Fruit fly (Drosophila melanogaster): ENCODE data around the gene CG8132.

The CG8132 gene

dm6 chr3R:9370413-9370812 is 30.9 kb upstream of the CG8132 start (continued):
- TF ChIP-seq CG4404 (GFP tag; IDR thresholded peaks at IDR 0.05) (peak; percentile 37; the same call in 1 of the 2 replicates), Six4 (GFP tag; optimal IDR thresholded peaks at IDR 0.05) (peak; percentile 22), Hr78 (GFP tag; optimal IDR thresholded peaks at IDR 0.05) (no peak), br (optimal IDR thresholded peaks at IDR 0.05) (no peak), CG15514 (GFP tag; optimal IDR thresholded peaks at IDR 0.05) (peak; percentile 28), Kr (GFP tag; optimal IDR thresholded peaks at IDR 0.05) (no peak), gt (GFP tag; IDR thresholded peaks at IDR 0.05) (no peak), Dref (GFP tag; IDR thresholded peaks at IDR 0.05) (no peak), Max (GFP tag; optimal IDR thresholded peaks at IDR 0.05) (peak; percentile 11), Sox102F (GFP tag; optimal IDR thresholded peaks at IDR 0.05) (peak; percentile 71), B-H2 (GFP tag; optimal IDR thresholded peaks at IDR 0.05) (no peak), CG18476 (GFP tag; optimal IDR thresholded peaks at IDR 0.05) (no peak), CG15479 (GFP tag; optimal IDR thresholded peaks at IDR 0.05) (no peak), Oli (tag; optimal IDR thresholded peaks at IDR 0.05) (peak; percentile 32), Hsf (GFP tag; optimal IDR thresholded peaks at IDR 0.05) (peak; percentile 34), CG2120 (GFP tag; optimal IDR thresholded peaks at IDR 0.05) (peak; percentile 77), nau (GFP tag; optimal IDR thresholded peaks at IDR 0.05) (no peak), Trl (optimal IDR thresholded peaks at IDR 0.05) (peak in 1 of 2 experiments; percentile 14), Trl (GFP tag; optimal IDR thresholded peaks at IDR 0.05) (no peak), CG11723 (GFP tag; optimal IDR thresholded peaks at IDR 0.05) (peak; percentile 5), bbx (GFP tag; IDR thresholded peaks at IDR 0.05; ENCODE audit: partially characterized antibody) (no peak), CG8089 (GFP tag; optimal IDR thresholded peaks at IDR 0.05) (no peak), esg (GFP tag; conservative IDR thresholded peaks at IDR 0.05) (peak; percentile 62), PHDP (tag; optimal IDR thresholded peaks at IDR 0.05) (peak; percentile 69), HLH3B (GFP tag; IDR thresholded peaks at IDR 0.05) (peak; percentile 45), gsb (GFP tag; IDR thresholded peaks at IDR 0.05) (no peak), crp (GFP tag; optimal IDR thresholded peaks at IDR 0.05) (no peak), CG4820 (GFP tag; optimal IDR thresholded peaks at IDR 0.05) (no peak), Rfx (GFP tag; IDR thresholded peaks at IDR 0.05) (peak; percentile 81; the same call in 1 of the 2 replicates), Blimp-1 (GFP tag; optimal IDR thresholded peaks at IDR 0.05) (peak; percentile 33), CG11247 (GFP tag; IDR thresholded peaks at IDR 0.05) (0 out of 2 replicates have a peak, but pooled peaks have one; percentile 27), Awh (GFP tag; IDR thresholded peaks at IDR 0.05) (no peak), CG13775 (GFP tag; optimal IDR thresholded peaks at IDR 0.05) (peak; percentile 8), CG16813 (GFP tag; IDR thresholded peaks at IDR 0.05; ENCODE audit: partially characterized antibody) (no peak), ken (GFP tag; IDR thresholded peaks at IDR 0.05) (no peak), pros (GFP tag; optimal IDR thresholded peaks at IDR 0.05) (no peak), CG9797 (GFP tag; optimal IDR thresholded peaks at IDR 0.05) (no peak), Lhr (GFP tag; optimal IDR thresholded peaks at IDR 0.05) (no peak), CG34376 (GFP tag; optimal IDR thresholded peaks at IDR 0.05) (no peak), lmd (GFP tag; IDR thresholded peaks at IDR 0.05) (peak; percentile 70; the same call in 1 of the 2 replicates), CG33557 (GFP tag; optimal IDR thresholded peaks at IDR 0.05) (no peak), Sry-β (GFP tag; optimal IDR thresholded peaks at IDR 0.05) (no peak), Fer2 (tag; optimal IDR thresholded peaks at IDR 0.05) (no peak), CG1602 (GFP tag; optimal IDR thresholded peaks at IDR 0.05) (no peak), CG17328 (GFP tag; IDR thresholded peaks at IDR 0.05) (peak; percentile 34; the same call in 1 of the 2 replicates), jing (GFP tag; optimal IDR thresholded peaks at IDR 0.05) (no peak), CG7271 (tag; optimal IDR thresholded peaks at IDR 0.05) (no peak), Nf-YC (tag; optimal IDR thresholded peaks at IDR 0.05) (peak; percentile 57), CG34224 (GFP tag; IDR thresholded peaks at IDR 0.05; ENCODE audit: partially characterized antibody) (no peak), CG17912 (GFP tag; optimal IDR thresholded peaks at IDR 0.05) (no peak), row (GFP tag; IDR thresholded peaks at IDR 0.05) (peak; percentile 85)
